Worm (Caenorhabditis elegans) whole organism, mixed stage, embryonic: ENCODE results near the gene vps-33.1.

ENCODE experiments used
- M03D4.4 ChIP-seq: sonication (generic microtip); optimal IDR thresholded peaks from 2 replicates; lab custom pipeline; 2017; ENCODE audit warnings: mild to moderate bottlenecking, missing genetic modification characterization, missing compliant biosample characterization
- blmp-1 ChIP-seq: fragments of 150-350 bp; optimal IDR thresholded peaks from 2 replicates; lab custom pipeline; 2014; ENCODE audit warnings: missing biosample characterization, missing genetic modification characterization
- ceh-43 ChIP-seq: fragments of 200-800 bp; sonication (Bioruptor generic); optimal IDR thresholded peaks from 2 replicates; lab custom pipeline; 2018; ENCODE audit warnings: mild to moderate bottlenecking, missing genetic modification characterization, moderate library complexity, missing compliant biosample characterization
- elt-3 ChIP-seq: fragments of 150-350 bp; optimal IDR thresholded peaks from 2 replicates; lab custom pipeline; 2014; ENCODE audit warnings: missing biosample characterization, missing genetic modification characterization
- lin-13 ChIP-seq: fragments of 150-350 bp; optimal IDR thresholded peaks from 2 replicates; lab custom pipeline; 2014; ENCODE audit warnings: missing biosample characterization, missing genetic modification characterization
- mab-5 ChIP-seq: fragments of 150-350 bp; optimal IDR thresholded peaks from 2 replicates; lab custom pipeline; 2014; ENCODE audit warnings: missing biosample characterization, missing genetic modification characterization
- mep-1 ChIP-seq: fragments of 150-350 bp; optimal IDR thresholded peaks from 2 replicates; lab custom pipeline; 2017; ENCODE audit warnings: missing biosample characterization, missing genetic modification reagents, missing genetic modification characterization, inconsistent platforms
- nhr-12 ChIP-seq: fragments of 150-350 bp; optimal IDR thresholded peaks from 2 replicates; lab custom pipeline; 2014; ENCODE audit warnings: missing biosample characterization, missing genetic modification characterization
- nhr-237 ChIP-seq: fragments of 150-350 bp; optimal IDR thresholded peaks from 2 replicates; lab custom pipeline; 2014; ENCODE audit warnings: missing biosample characterization, missing genetic modification characterization
- nhr-76 ChIP-seq: sonication (generic microtip); optimal IDR thresholded peaks from 2 replicates; lab custom pipeline; 2017; ENCODE audit warnings: missing biosample characterization, missing genetic modification characterization
- snpc-4 ChIP-seq: fragments of 150-350 bp; optimal IDR thresholded peaks from 2 replicates; lab custom pipeline; 2014; ENCODE audit warnings: missing biosample characterization, missing genetic modification characterization
- unc-39 ChIP-seq: fragments of 150-350 bp; optimal IDR thresholded peaks from 2 replicates; lab custom pipeline; 2014; ENCODE audit warnings: missing biosample characterization, missing genetic modification characterization
- unc-62 ChIP-seq: fragments of 150-350 bp; optimal IDR thresholded peaks from 2 replicates; lab custom pipeline; 2014; ENCODE audit warnings: missing biosample characterization, missing genetic modification reagents, missing genetic modification characterization

- no peak for TF ChIP-seq blmp-1
- TF ChIP-seq lin-13 (tag; lab: Kevin White, UChicago): no peak
- TF ChIP-seq snpc-4 (tag; lab: Kevin White, UChicago): no peak
- no peak for TF ChIP-seq nhr-237 (tag; lab: Kevin White, UChicago)
- no peak for TF ChIP-seq ceh-43 (GFP tag; lab: Kevin White, UChicago)
- TF ChIP-seq mep-1: no peak
- no peak for TF ChIP-seq nhr-76 (tag; lab: Kevin White, UChicago)
- no peak for TF ChIP-seq mab-5 (tag; lab: Kevin White, UChicago)
- TF ChIP-seq elt-3: no peak
- no peak for TF ChIP-seq unc-62 (GFP tag; lab: Kevin White, UChicago)
- TF ChIP-seq M03D4.4 (tag; lab: Kevin White, UChicago): no peak
- TF ChIP-seq nhr-12 (tag; lab: Kevin White, UChicago): no peak
- TF ChIP-seq unc-39 (tag; lab: Kevin White, UChicago): no peak
These were observed 42.9 kb upstream of the vps-33.1 start for ce11 chrIII:8657676-8658366.
